Worm (Caenorhabditis elegans) whole organism, L1 larva: ENCODE results near the gene ZK1307.4.

ENCODE experiments used
- mef-2 ChIP-seq: fragments of 150-350 bp; optimal IDR thresholded peaks from 2 replicates; lab custom pipeline; 2014; ENCODE audit warnings: missing biosample characterization, missing genetic modification characterization
- nhr-11 ChIP-seq: fragments of 150-350 bp; optimal IDR thresholded peaks from 2 replicates; lab custom pipeline; 2014; ENCODE audit warnings: missing biosample characterization, missing genetic modification characterization
- xbp-1 ChIP-seq: sonication (generic microtip); optimal IDR thresholded peaks from 2 replicates; lab custom pipeline; 2016; ENCODE audit warnings: missing genetic modification characterization, missing compliant biosample characterization

DNA sequence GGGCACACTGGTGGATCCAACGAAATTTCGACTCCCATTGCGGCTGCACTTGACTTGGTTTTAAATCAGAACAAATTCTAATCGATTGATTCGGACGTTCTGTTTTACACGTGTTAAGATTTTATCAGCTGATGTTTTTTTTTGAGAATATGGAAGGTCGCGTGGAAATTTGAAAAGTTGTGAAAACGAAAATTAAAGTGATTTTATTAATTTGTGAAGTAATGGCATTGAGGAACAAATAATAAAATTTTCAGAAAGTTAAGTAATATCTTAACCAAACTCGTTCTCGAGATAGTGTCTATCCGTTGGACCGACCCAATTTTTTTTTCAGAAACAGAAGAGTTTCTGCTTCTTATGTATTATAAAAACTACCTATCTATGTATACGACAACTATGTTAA is at the start of gene ZK1307.4:
- no peak for TF ChIP-seq xbp-1 (tag; lab: Kevin White, UChicago)
- no peak for TF ChIP-seq mef-2 (tag; lab: Kevin White, UChicago)
- TF ChIP-seq nhr-11: no peak
